Fruit fly (Drosophila melanogaster): ENCODE measurements around the gene NaPi-III.
A peak's percentile ranks its signal among the peaks of the same experiment; 100 is the strongest.

Gene NaPi-III

dm6 chr3L:11089805-11090440 lies 33.2 kb upstream of the NaPi-III start:
- TF ChIP-seq CG5204 (GFP tag; optimal IDR thresholded peaks at IDR 0.05) (peak; percentile 50), pad (GFP tag; optimal IDR thresholded peaks at IDR 0.05) (peak; percentile 15), toe (GFP tag; optimal IDR thresholded peaks at IDR 0.05) (no peak), CG33017 (tag; optimal IDR thresholded peaks at IDR 0.05) (peak; percentile 48), tj (GFP tag; optimal IDR thresholded peaks at IDR 0.05) (peak; percentile 63), CG14711 (tag; optimal IDR thresholded peaks at IDR 0.05) (peak; percentile 29), CG1620 (GFP tag; optimal IDR thresholded peaks at IDR 0.05) (no peak), bab1 (GFP tag; optimal IDR thresholded peaks at IDR 0.05) (peak; percentile 59), CG7101 (tag; optimal IDR thresholded peaks at IDR 0.05) (peak; percentile 47), ovo (GFP tag; optimal IDR thresholded peaks at IDR 0.05) (no peak), kay (GFP tag; ENCODE audit: borderline replicate concordance) (peak; percentile 86), CG7045 (GFP tag; optimal IDR thresholded peaks at IDR 0.05) (peak; percentile 39), CG11617 (GFP tag; optimal IDR thresholded peaks at IDR 0.05) (peak; percentile 77)

DNA sequence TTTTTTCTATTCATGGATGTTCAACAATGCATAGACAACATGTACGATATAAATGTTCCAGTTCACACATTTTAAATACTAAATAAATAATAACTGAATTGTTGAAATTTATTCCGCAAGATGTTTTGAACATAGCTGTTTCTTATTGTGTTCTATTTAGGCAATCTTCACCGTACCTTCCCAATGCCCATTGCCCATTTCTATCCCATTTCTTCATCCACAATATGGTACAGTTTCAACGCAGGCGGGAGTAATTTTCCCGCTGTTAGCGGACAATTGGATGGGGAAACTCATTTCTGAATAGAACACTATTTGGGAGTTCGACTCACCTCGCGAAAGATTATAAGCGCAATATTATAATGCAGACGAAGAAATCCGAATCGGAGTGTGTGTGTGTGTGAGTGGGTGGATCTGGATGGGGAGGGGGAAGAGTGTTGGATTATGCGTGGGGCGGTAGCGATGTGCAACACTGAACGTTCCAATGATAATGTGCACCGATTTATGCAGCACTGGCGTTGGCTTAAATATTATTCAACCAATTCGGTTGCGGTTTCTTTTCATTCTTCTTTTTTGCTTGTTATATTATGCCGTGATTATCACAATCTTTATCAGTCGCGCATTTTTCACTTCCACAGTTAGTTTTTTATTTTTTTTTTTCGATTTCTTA lies 31.1 kb upstream of the NaPi-III start:
- peak; percentile 54 for TF ChIP-seq CG14711 (tag; optimal IDR thresholded peaks at IDR 0.05)
- peak; percentile 82 for TF ChIP-seq CG12768 (GFP tag; optimal IDR thresholded peaks at IDR 0.05)
- peak; percentile 75 for TF ChIP-seq toe (GFP tag; optimal IDR thresholded peaks at IDR 0.05)
- peak; percentile 78 for TF ChIP-seq CG7101 (tag; optimal IDR thresholded peaks at IDR 0.05)
- TF ChIP-seq Clk (GFP tag; optimal IDR thresholded peaks at IDR 0.05), result peak; percentile 53
- TF ChIP-seq tj (GFP tag; optimal IDR thresholded peaks at IDR 0.05), result peak; percentile 51
- TF ChIP-seq Hr96 (GFP tag; optimal IDR thresholded peaks at IDR 0.05), result peak; percentile 81
- TF ChIP-seq kay (GFP tag; ENCODE audit: borderline replicate concordance), result peak; percentile 6
- TF ChIP-seq ovo (GFP tag; optimal IDR thresholded peaks at IDR 0.05), result peak; percentile 7
- no peak for TF ChIP-seq cnc (optimal IDR thresholded peaks at IDR 0.05)
- TF ChIP-seq pad (GFP tag; optimal IDR thresholded peaks at IDR 0.05), result peak; percentile 76
- peak; percentile 63 for TF ChIP-seq CG11617 (GFP tag; optimal IDR thresholded peaks at IDR 0.05)
- TF ChIP-seq Mnt (GFP tag; optimal IDR thresholded peaks at IDR 0.05), result peak; percentile 70
- peak; percentile 24 for TF ChIP-seq CG5204 (GFP tag; optimal IDR thresholded peaks at IDR 0.05)
- peak; percentile 90 for TF ChIP-seq Crg-1 (GFP tag; optimal IDR thresholded peaks at IDR 0.05)
- TF ChIP-seq CG33017 (tag; optimal IDR thresholded peaks at IDR 0.05), result peak; percentile 50
- TF ChIP-seq CG1620 (GFP tag; optimal IDR thresholded peaks at IDR 0.05), result peak; percentile 79
- no peak for TF ChIP-seq bab1 (GFP tag; optimal IDR thresholded peaks at IDR 0.05)
- TF ChIP-seq cic (GFP tag; optimal IDR thresholded peaks at IDR 0.05), result peak; percentile 82
- TF ChIP-seq CG7045 (GFP tag; optimal IDR thresholded peaks at IDR 0.05), result peak; percentile 56

- TF ChIP-seq CG11617 (GFP tag; optimal IDR thresholded peaks at IDR 0.05), result no peak
- TF ChIP-seq cic (GFP tag; optimal IDR thresholded peaks at IDR 0.05), result peak; percentile 3
Observed at dm6 chr3L:11092610-11092961, 30.6 kb upstream of the NaPi-III start.

dm6 chr3L:11093046-11093520 lies 30.1 kb upstream of the NaPi-III start, which contains the start of gene JIL-1:
TSS of gene JIL-1 (minus strand) at chr3L:11093193.
- TF ChIP-seq CG7101 (tag; optimal IDR thresholded peaks at IDR 0.05) (peak; percentile 82), CG5204 (GFP tag; optimal IDR thresholded peaks at IDR 0.05) (peak; percentile 69), kay (GFP tag; ENCODE audit: borderline replicate concordance) (peak; percentile 90), CG1620 (GFP tag; optimal IDR thresholded peaks at IDR 0.05) (peak; percentile 83), CG7045 (GFP tag; optimal IDR thresholded peaks at IDR 0.05) (peak; percentile 55), CG14711 (tag; optimal IDR thresholded peaks at IDR 0.05) (peak; percentile 47), Clk (GFP tag; optimal IDR thresholded peaks at IDR 0.05) (peak; percentile 67), Hr96 (GFP tag; optimal IDR thresholded peaks at IDR 0.05) (peak; percentile 73), CG33017 (tag; optimal IDR thresholded peaks at IDR 0.05) (peak; percentile 66), cnc (optimal IDR thresholded peaks at IDR 0.05) (no peak), pad (GFP tag; optimal IDR thresholded peaks at IDR 0.05) (peak; percentile 75), toe (GFP tag; optimal IDR thresholded peaks at IDR 0.05) (peak; percentile 75), cic (GFP tag; optimal IDR thresholded peaks at IDR 0.05) (no peak), CG12768 (GFP tag; optimal IDR thresholded peaks at IDR 0.05) (peak; percentile 76), Crg-1 (GFP tag; optimal IDR thresholded peaks at IDR 0.05) (peak; percentile 86), Mnt (GFP tag; optimal IDR thresholded peaks at IDR 0.05) (peak; percentile 78), CG11617 (GFP tag; optimal IDR thresholded peaks at IDR 0.05) (peak; percentile 7), tj (GFP tag; optimal IDR thresholded peaks at IDR 0.05) (no peak), ovo (GFP tag; optimal IDR thresholded peaks at IDR 0.05) (peak; percentile 57), bab1 (GFP tag; optimal IDR thresholded peaks at IDR 0.05) (peak; percentile 80)

DNA sequence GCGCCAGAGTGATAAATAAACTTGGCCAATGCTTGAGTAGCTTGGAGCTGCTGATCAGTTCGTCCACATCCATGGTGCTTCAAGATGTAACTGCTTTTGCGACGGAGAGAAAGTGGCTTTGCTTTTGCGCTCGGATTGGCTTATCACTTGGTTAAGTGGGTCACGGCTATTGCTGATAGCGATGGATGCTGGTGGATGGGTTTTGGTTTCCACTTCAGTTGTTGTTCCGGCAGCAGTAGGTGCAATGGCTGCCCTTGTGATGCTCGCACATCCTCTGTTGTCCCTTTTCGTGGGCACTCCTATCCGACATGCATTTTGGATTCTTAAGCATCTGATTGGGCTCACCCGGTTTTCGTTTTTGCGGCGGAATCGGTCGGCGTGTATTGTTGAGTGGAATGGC lies 28.9 kb upstream of the NaPi-III start:
- TF ChIP-seq CG12768 (GFP tag; optimal IDR thresholded peaks at IDR 0.05) (no peak), CG5204 (GFP tag; optimal IDR thresholded peaks at IDR 0.05) (no peak)

- TF ChIP-seq CG7101 (tag; optimal IDR thresholded peaks at IDR 0.05) (peak; percentile 29), Clk (GFP tag; optimal IDR thresholded peaks at IDR 0.05) (no peak), Mnt (GFP tag; optimal IDR thresholded peaks at IDR 0.05) (peak; percentile 53), bab1 (GFP tag; optimal IDR thresholded peaks at IDR 0.05) (peak; percentile 64), Crg-1 (GFP tag; optimal IDR thresholded peaks at IDR 0.05) (peak; percentile 54), CG7045 (GFP tag; optimal IDR thresholded peaks at IDR 0.05) (no peak), cic (GFP tag; optimal IDR thresholded peaks at IDR 0.05) (peak; percentile 33), tj (GFP tag; optimal IDR thresholded peaks at IDR 0.05) (peak; percentile 46), CG1620 (GFP tag; optimal IDR thresholded peaks at IDR 0.05) (peak; percentile 8), CG12768 (GFP tag; optimal IDR thresholded peaks at IDR 0.05) (peak; percentile 43)
Observed at dm6 chr3L:11096195-11096908, 26.8 kb upstream of the NaPi-III start, which contains the start of the genes CG46439, Iyd and CG33947. TSS of gene CG46439 (minus strand) at chr3L:11096245. TSS of gene Iyd (minus strand) at chr3L:11096245. TSS of gene CG33947 (plus strand) at chr3L:11096496.

Data from whole organism, adult.